Worm (Caenorhabditis elegans) whole organism, L1 larva: ENCODE measurements around the gene W02H3.3.

Experiments used
- ceh-63 ChIP-seq: fragments of 200-800 bp; sonication (Bioruptor generic); optimal IDR thresholded peaks from 2 replicates; lab custom pipeline; 2018; ENCODE audit warnings: mild to moderate bottlenecking, missing genetic modification characterization, missing compliant biosample characterization
- ceh-8 ChIP-seq: fragments of 200-800 bp; sonication (Bioruptor generic); optimal IDR thresholded peaks from 2 replicates; lab custom pipeline; 2018; ENCODE audit warnings: mild to moderate bottlenecking, missing genetic modification characterization, moderate library complexity, missing compliant biosample characterization
- ceh-88 ChIP-seq: fragments of 200-800 bp; sonication (Bioruptor generic); IDR thresholded peaks from 2 replicates; pipeline ENCODE4 v1.3.6; 2022; ENCODE audit warnings: missing genetic modification characterization, missing compliant biosample characterization
- efl-1 ChIP-seq, 4 experiments: fragments of 150-350 bp; optimal IDR thresholded peaks in 3 of 4; peaks in 1 of 4; 1 replicate in 1 of 4; 2 replicates in 3 of 4; lab custom pipeline; 2014; ENCODE audit warnings: missing biosample characterization in 2 of 4, missing genetic modification characterization in 2 of 4, missing genetic modification reagents in 2 of 4
- egl-13 ChIP-seq: sonication (generic microtip); optimal IDR thresholded peaks from 2 replicates; lab custom pipeline; 2016; ENCODE audit warnings: missing genotype, missing genetic modification reagents, missing genetic modification characterization, missing compliant biosample characterization
- elt-2 ChIP-seq: sonication (generic microtip); optimal IDR thresholded peaks from 2 replicates; lab custom pipeline; 2016; ENCODE audit warnings: missing genetic modification characterization, mild to moderate bottlenecking, inconsistent platforms, missing compliant biosample characterization, missing genetic modification reagents
- elt-3 ChIP-seq, 6 experiments: fragments of 150-350 bp in 1 of 6; sonication (generic microtip); optimal IDR thresholded peaks; 2 replicates each; lab custom pipeline; 2017 to 2018; ENCODE audit warnings: missing biosample characterization in 6 of 6, missing genetic modification characterization in 6 of 6, inconsistent platforms in 1 of 6
- irx-1 ChIP-seq: sonication (generic microtip); optimal IDR thresholded peaks from 2 replicates; lab custom pipeline; 2016; ENCODE audit warnings: missing genetic modification characterization, missing compliant biosample characterization
- jun-1 ChIP-seq: fragments of 150-350 bp; optimal IDR thresholded peaks from 2 replicates; lab custom pipeline; 2014; ENCODE audit warnings: missing biosample characterization, missing genetic modification reagents, missing genetic modification characterization
- mab-9 ChIP-seq: fragments of 200-800 bp; sonication (Bioruptor generic); IDR thresholded peaks from 2 replicates; pipeline ENCODE4 v1.3.6; 2022; ENCODE audit warnings: missing genetic modification reagents, missing genetic modification characterization, missing compliant biosample characterization
- nhr-47 ChIP-seq: sonication (generic microtip); optimal IDR thresholded peaks from 2 replicates; lab custom pipeline; 2016; ENCODE audit warnings: mild to moderate bottlenecking, missing genetic modification characterization, moderate library complexity, missing compliant biosample characterization
- nhr-71 ChIP-seq: sonication (generic microtip); optimal IDR thresholded peaks from 2 replicates; lab custom pipeline; 2016; ENCODE audit warnings: mild to moderate bottlenecking, missing genetic modification characterization, moderate library complexity, missing compliant biosample characterization
- pax-3 ChIP-seq: fragments of 200-800 bp; sonication (Bioruptor generic); optimal IDR thresholded peaks from 2 replicates; lab custom pipeline; 2018; ENCODE audit warnings: mild to moderate bottlenecking, missing genetic modification characterization, moderate library complexity, missing compliant biosample characterization
- rnt-1 ChIP-seq: sonication (generic microtip); optimal IDR thresholded peaks from 2 replicates; lab custom pipeline; 2016; ENCODE audit warnings: mild to moderate bottlenecking, missing genetic modification characterization, moderate library complexity, missing compliant biosample characterization
- swsn-7 ChIP-seq: sonication (generic microtip); optimal IDR thresholded peaks from 2 replicates; lab custom pipeline; 2016; ENCODE audit warnings: missing genetic modification characterization, missing compliant biosample characterization
- tlp-1 ChIP-seq: fragments of 150-350 bp; optimal IDR thresholded peaks from 2 replicates; lab custom pipeline; 2014; ENCODE audit warnings: missing biosample characterization, missing genetic modification characterization
- unc-98 ChIP-seq: fragments of 200-800 bp; sonication (Bioruptor generic); IDR thresholded peaks from 2 replicates; pipeline ENCODE4 v1.3.6; 2022; ENCODE audit warnings: missing genetic modification characterization, missing compliant biosample characterization
- vab-15 ChIP-seq: sonication (generic microtip); optimal IDR thresholded peaks from 2 replicates; lab custom pipeline; 2017; ENCODE audit warnings: missing genotype, mild to moderate bottlenecking, missing genetic modification characterization, missing compliant biosample characterization

The W02H3.3 gene

DNA sequence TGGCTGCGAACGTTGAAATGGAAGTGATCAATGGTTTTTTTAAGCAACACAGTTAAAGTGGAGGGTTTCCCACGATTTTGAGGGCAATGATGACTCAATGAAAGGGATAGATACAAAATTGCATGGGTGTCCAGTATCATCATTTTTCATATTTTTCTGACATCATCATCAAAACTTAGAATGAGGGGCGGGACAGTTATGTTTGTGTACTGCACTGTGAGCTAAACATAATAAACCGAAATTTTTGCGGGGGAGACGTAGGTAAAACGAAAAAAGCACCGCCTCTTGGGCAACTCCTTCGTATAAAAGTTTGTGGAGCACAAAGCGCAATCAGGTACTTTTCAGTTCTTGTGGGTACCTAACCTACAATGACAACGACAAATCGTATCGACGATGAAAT lies 44.4 kb downstream of the W02H3.3 start, which contains the start of gene C09F12.2:
TSS of gene C09F12.2 (plus strand) at position 301 of the 400 bp plus-strand sequence.
- TF ChIP-seq ceh-88 (GFP tag; lab: Robert Waterston, UW) = no peak
- TF ChIP-seq egl-13 (tag; lab: Kevin White, UChicago) = no peak
- TF ChIP-seq pax-3 (tag; lab: Kevin White, UChicago) = no peak
- TF ChIP-seq mab-9 (GFP tag; lab: Robert Waterston, UW) = no peak
- no peak for TF ChIP-seq elt-3 (tag; optimal IDR thresholded peaks at IDR 0.05; lab: Kevin White, UChicago)
- no peak for TF ChIP-seq irx-1
- no peak for TF ChIP-seq nhr-47 (tag; lab: Kevin White, UChicago)
- TF ChIP-seq vab-15 (tag; lab: Kevin White, UChicago) = no peak
- TF ChIP-seq unc-98 (GFP tag; lab: Robert Waterston, UW) = no peak

DNA sequence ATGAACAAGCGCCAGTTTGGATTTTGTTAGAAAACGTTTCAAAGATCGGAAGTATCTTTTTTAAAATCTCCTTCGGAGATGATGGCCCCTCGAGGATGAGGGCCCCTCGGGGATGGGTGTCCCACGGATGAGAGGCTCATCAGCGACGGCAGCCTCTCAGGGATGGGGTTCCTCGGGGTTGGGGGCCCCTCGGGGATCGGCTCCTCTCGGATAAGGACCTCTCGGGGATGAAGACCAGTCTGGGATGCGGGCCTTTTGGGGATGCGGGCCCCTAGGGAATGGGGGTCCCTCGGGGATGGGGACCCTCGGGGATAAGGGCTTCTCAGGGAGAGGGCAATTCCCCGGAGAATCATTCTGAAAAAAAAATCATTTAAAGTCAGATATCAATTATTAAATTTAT lies 47.7 kb downstream of the W02H3.3 start:
- TF ChIP-seq ceh-63 (GFP tag; lab: Kevin White, UChicago) (no peak), ceh-8 (GFP tag; lab: Kevin White, UChicago) (peak; percentile 53)

DNA sequence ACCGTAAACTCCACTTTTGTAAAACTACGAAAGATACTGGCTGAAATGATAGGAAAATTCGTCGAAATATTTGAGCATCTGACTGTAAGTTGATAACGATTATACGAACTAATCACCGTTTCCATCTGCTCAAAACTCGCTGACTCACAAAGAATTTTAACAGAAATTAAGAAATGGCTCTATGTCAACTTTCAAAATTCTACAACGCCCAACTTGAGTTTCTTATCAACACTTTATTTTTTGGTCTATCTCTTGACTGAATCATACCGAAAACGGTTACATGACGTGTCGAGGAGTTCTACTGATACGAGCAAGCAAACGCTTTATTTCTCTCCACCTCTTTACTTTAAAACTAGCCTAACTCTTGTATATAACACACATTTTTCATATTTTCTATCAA lies 50.8 kb downstream of the W02H3.3 start, which contains the start of gene clc-1:
TSS of gene clc-1 (plus strand) at position 264 of the 400 bp plus-strand sequence.
- TF ChIP-seq swsn-7 (tag; lab: Kevin White, UChicago) (no peak), nhr-71 (peak; percentile 1), elt-2 (tag; lab: Kevin White, UChicago) (peak; percentile 96), efl-1 (optimal IDR thresholded peaks at IDR 0.05; lab: Kevin White, UChicago) (no peak), efl-1 (GFP tag; optimal IDR thresholded peaks at IDR 0.05 in 1 of 2; lab: Kevin White, UChicago) (peak in 1 of 2 experiments; percentile 79), jun-1 (tag; lab: Kevin White, UChicago) (peak; percentile 34), tlp-1 (tag; lab: Kevin White, UChicago) (peak; percentile 32), rnt-1 (tag; lab: Kevin White, UChicago) (no peak)
